Worm (Caenorhabditis elegans): ENCODE measurements around the gene Y59E9AL.8.
"Not testable (repeated sequence)": the region's sequence is repeated elsewhere in the genome, so short reads cannot be mapped to it uniquely, and the experiment has no call there.

Y59E9AL.8 gene

DNA sequence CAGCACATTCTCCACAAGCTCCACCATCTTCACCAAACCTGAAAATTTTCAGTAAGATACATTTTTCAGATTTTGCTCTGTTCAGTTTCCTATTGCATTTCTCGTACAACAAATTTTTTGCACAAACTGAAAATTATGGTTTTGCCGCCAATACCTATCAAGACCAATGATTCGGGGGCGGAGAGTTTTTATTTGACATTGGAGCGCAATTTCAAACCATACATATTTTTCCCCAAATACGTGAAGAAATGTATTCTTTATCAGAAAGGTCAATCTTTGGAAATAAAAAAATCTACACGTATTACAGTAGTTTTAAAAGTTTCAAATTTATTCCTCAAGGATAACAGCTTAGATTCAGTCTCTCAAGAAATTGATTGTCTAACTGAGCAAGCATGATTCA lies 42.3 kb upstream of the Y59E9AL.8 start, which contains the start of gene F36H12.5:
Gene F36H12.5 (plus strand): TSS at position 301 of the 400 bp plus-strand sequence.
- TF ChIP-seq dve-1 (tag; optimal IDR thresholded peaks at IDR 0.05) (no peak), fax-1 (tag; optimal IDR thresholded peaks at IDR 0.05) (no peak), C38D4.7 (GFP tag; optimal IDR thresholded peaks at IDR 0.05) (no peak), sdc-2 (tag; optimal IDR thresholded peaks at IDR 0.05) (no peak), Y22D7AL.16 (tag; optimal IDR thresholded peaks at IDR 0.05) (no peak), hlh-8 (tag; optimal IDR thresholded peaks at IDR 0.05) (no peak), unc-3 (GFP tag; conservative IDR thresholded peaks at IDR 0.05) (no peak), unc-3 (tag; optimal IDR thresholded peaks at IDR 0.05) (no peak), rnt-1 (tag; optimal IDR thresholded peaks at IDR 0.05) (no peak), nhr-232 (tag; optimal IDR thresholded peaks at IDR 0.05) (no peak), T23F11.4 (GFP tag; optimal IDR thresholded peaks at IDR 0.05) (no peak), odd-2 (tag; optimal IDR thresholded peaks at IDR 0.05) (no peak)

DNA sequence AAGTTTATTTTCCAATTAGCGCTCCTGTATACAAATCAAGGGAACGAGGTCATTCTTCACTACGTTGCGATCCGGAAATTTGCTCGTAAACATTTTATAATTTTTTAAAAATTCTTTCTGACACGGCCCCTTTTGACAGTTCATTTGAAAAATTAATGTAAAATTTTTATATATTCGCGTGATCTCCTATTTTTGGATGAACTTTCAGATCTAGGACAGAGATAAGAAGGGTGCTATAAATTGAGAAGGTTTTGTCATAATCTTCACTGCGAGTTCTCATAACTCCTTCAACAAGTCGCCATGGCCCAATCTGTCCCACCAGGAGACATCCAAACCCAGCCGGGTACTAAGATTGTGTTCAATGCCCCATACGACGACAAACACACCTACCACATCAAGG lies 36.2 kb upstream of the Y59E9AL.8 start, which contains the start of gene msp-19:
Gene msp-19 (plus strand): TSS at position 301 of the 400 bp plus-strand sequence.
- not testable (repeated sequence) for TF ChIP-seq unc-86, eyg-1, nfya-1 (tag; optimal IDR thresholded peaks at IDR 0.05)

DNA sequence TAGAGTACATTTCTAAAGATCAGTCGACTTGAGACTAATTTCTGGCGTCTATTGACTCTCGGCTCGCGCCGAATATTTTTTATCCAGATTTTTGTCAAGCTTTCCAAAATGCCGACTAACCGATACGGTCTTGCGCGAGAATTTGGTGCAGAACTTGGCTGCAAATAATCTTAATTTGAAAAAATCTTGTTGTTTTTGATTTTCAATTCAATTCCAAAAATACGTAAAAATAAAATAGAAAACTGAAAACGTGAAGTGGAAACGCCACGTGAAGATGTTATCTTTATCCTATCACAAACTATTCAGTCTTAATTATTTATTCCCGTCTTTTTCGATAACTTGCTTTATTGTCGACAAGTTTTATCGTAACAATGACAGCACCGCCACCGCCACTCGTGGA lies 34.2 kb upstream of the Y59E9AL.8 start, which contains the start of gene ttbk-2.1:
Gene ttbk-2.1 (plus strand): TSS at position 301 of the 400 bp plus-strand sequence.
- TF ChIP-seq lin-11, hlh-6, elt-2 (tag; optimal IDR thresholded peaks at IDR 0.05): not testable (repeated sequence)

DNA sequence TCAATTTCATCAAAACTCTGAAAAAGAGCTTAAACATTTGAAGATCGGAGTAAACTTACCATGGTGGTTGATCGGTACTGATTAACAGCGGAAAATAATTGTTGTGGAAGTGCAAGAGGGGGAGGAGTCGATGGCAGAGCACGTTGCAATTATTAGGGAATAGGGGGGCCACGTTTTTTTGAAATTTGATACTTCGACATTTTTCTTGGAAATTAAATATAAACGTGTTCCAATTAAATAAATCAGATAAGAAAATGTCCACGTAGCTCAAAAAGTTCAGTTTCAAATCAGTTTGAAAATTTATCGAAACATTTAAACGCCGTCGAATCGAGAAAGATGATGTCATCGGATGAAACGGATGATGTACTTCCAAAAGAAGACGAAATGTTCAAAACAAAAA lies 32.6 kb upstream of the Y59E9AL.8 start, which contains the start of gene F36H12.9:
Gene F36H12.9 (plus strand): TSS at position 301 of the 400 bp plus-strand sequence.
- TF ChIP-seq fax-1 (tag; optimal IDR thresholded peaks at IDR 0.05); ceh-6 (GFP tag; optimal IDR thresholded peaks at IDR 0.05); npax-4 (tag; optimal IDR thresholded peaks at IDR 0.05): not testable (repeated sequence)

DNA sequence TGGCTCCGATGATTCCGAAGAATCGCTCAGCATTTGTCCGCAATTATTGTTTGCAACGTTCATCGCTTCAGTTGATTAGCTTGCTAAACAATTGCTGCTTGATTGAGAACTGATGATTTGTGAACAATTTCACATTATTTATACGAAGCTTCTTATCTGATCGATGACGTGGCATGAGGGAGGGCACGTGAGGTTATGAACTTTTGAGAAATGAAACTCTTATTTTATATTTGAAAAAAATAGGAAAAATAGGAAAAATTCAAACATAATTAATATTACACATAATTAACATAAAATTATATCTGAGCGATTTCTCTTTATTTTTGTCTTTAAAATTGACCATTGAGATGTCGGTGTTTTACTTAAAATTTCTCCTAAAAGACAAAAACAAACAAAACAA lies 30.5 kb upstream of the Y59E9AL.8 start, which contains the start of gene F36H12.10:
Gene F36H12.10 (minus strand): TSS at position 101 of the 400 bp plus-strand sequence.
- not testable (repeated sequence) for TF ChIP-seq gmeb-2 (tag; optimal IDR thresholded peaks at IDR 0.05); sox-2 (GFP tag; IDR thresholded peaks at IDR 0.05); tbx-2 (tag; optimal IDR thresholded peaks at IDR 0.05)

DNA sequence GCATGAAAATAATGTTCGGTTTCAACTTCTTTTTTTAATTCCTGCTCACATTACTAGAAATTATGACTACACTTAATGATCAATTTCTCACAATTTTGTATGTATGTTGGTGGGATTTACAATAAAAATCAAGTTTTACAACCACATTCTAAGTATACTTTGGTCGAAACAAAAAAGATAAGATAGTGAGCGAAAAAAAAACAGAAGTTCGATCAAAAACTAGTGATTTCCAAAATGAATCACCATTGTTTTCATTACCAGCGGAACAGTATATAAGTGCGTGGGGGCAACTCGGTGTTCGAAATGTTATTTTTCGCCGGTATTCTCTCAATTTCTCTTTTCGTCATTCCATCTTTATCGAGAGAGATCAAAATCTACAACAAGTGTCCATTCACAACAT lies 6.4 kb upstream of the Y59E9AL.8 start, which contains the start of gene thn-5:
Gene thn-5 (plus strand): TSS at position 301 of the 400 bp plus-strand sequence.
- TF ChIP-seq ceh-19 (GFP tag; optimal IDR thresholded peaks at IDR 0.05), result no peak
- TF ChIP-seq ceh-18 (tag; optimal IDR thresholded peaks at IDR 0.05), result no peak
- TF ChIP-seq C08G9.2 (tag; optimal IDR thresholded peaks at IDR 0.05), result no peak

DNA sequence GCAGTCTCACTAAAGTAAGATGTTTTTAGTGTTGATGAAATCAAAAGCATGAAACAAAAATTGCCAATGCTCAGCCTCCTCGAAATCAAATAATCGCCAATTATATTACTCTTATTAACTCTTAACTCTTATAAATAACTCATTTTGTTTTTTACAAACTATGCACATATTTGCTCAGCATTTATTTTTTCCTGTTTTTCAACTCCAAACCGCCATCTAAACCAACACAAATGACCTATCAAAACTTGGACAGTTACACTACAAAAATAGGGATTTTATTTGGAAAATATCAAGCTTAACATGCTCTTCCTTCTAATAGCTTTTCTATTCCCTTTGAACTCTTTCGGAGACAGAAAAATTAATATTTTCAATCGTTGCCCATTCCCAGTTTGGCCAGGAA lies 4.5 kb upstream of the Y59E9AL.8 start, which contains the start of gene thn-6:
Gene thn-6 (plus strand): TSS at position 301 of the 400 bp plus-strand sequence.
- TF ChIP-seq F13H6.1 (tag; optimal IDR thresholded peaks at IDR 0.05), result no peak

DNA sequence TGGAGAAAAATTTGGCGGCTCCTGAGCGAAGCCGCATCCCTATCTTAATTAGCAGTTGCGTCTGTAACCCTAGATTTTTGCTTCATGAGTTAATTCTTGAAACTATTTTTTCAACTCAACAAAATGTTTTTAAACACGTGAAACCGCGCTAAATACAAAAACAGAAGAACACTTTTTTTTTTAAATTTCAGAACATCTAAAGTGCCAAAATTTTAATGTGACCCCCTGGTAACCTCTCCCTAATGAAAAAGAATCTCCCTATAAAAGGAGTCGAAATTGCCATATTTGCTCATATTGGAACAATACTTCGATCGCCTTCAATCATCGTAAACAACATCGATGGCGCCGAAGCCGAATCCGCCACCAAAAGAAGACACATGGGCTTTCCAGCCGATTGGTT lies 2.4 kb upstream of the Y59E9AL.8 start, which contains the start of gene nsph-4.1:
Gene nsph-4.1 (plus strand): TSS at position 301 of the 400 bp plus-strand sequence.
- TF ChIP-seq npax-4 (tag; optimal IDR thresholded peaks at IDR 0.05); unc-3 (GFP tag; conservative IDR thresholded peaks at IDR 0.05); unc-3 (tag; optimal IDR thresholded peaks at IDR 0.05); ttx-3 (tag; optimal IDR thresholded peaks at IDR 0.05): not testable (repeated sequence)
